Worm (Caenorhabditis elegans) whole organism, L3 larva: Measurements from ENCODE around the gene pgp-8.

Experiments used
- ama-1 ChIP-seq: fragments of 150-350 bp; optimal IDR thresholded peaks from 2 replicates; lab custom pipeline; 2018
- ceh-82 ChIP-seq: fragments of 150-350 bp; optimal IDR thresholded peaks from 2 replicates; lab custom pipeline; 2014; ENCODE audit warnings: missing biosample characterization, missing genetic modification characterization
- egl-5 ChIP-seq: fragments of 150-350 bp; optimal IDR thresholded peaks from 2 replicates; lab custom pipeline; 2017; ENCODE audit warnings: missing biosample characterization, missing genetic modification reagents, missing genetic modification characterization, inconsistent platforms
- elt-2 ChIP-seq: sonication (generic microtip); optimal IDR thresholded peaks from 2 replicates; lab custom pipeline; 2016; ENCODE audit warnings: missing genetic modification reagents, mild to moderate bottlenecking, missing genetic modification characterization, missing compliant biosample characterization
- fkh-10 ChIP-seq: sonication (generic microtip); optimal IDR thresholded peaks from 2 replicates; lab custom pipeline; 2017; ENCODE audit warnings: missing biosample characterization, missing genetic modification reagents, missing genetic modification characterization
- mdl-1 ChIP-seq: fragments of 150-350 bp; optimal IDR thresholded peaks from 2 replicates; lab custom pipeline; 2014; ENCODE audit warnings: missing biosample characterization, missing genetic modification characterization
- nhr-25 ChIP-seq: sonication (generic microtip); optimal IDR thresholded peaks from 2 replicates; lab custom pipeline; 2017; ENCODE audit warnings: missing biosample characterization, missing genetic modification characterization
- snpc-4 ChIP-seq: fragments of 150-350 bp; optimal IDR thresholded peaks from 2 replicates; lab custom pipeline; 2014; ENCODE audit warnings: missing biosample characterization, missing genetic modification characterization
- unc-62 ChIP-seq: fragments of 150-350 bp; sonication (generic microtip); optimal IDR thresholded peaks from 4 replicates; lab custom pipeline; 2014; ENCODE audit warnings: missing biosample characterization, missing genetic modification reagents, missing genetic modification characterization
- ztf-11 ChIP-seq: fragments of 150-350 bp; optimal IDR thresholded peaks from 2 replicates; lab custom pipeline; 2014; ENCODE audit warnings: missing biosample characterization, missing genetic modification characterization

DNA sequence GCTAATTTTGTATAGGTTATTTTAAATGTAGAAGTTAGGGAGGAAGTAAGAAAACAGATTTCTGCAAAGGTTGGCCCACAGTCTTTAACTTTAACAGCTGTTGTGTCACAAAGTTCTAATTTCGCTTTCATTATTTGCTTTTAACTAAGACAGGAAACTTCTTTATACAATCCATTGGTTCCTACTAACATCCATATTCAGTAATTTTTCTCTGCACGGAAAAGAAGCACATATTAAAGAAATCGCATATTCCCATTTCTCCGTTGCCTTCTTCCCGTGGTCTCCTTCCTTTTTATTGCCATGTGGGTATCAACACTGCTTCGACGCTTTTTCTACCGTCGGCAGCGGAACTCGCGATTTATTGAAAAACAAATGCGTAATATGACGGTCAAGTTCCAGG lies 17.8 kb upstream of the pgp-8 start, which contains the start of gene T21E8.6:
- no peak for TF ChIP-seq fkh-10 (GFP tag; lab: Kevin White, UChicago)
- TF ChIP-seq mdl-1: no peak
- TF ChIP-seq nhr-25 (tag; lab: Kevin White, UChicago): no peak
- no peak for TF ChIP-seq snpc-4 (tag; lab: Kevin White, UChicago)
- TF ChIP-seq ama-1 (lab: Kevin White, UChicago): no peak
- no peak for TF ChIP-seq ceh-82
- no peak for TF ChIP-seq egl-5 (tag; lab: Kevin White, UChicago)
- no peak for TF ChIP-seq ztf-11
- TF ChIP-seq unc-62: no peak
- TF ChIP-seq elt-2 (tag; lab: Kevin White, UChicago): no peak
